Fruit fly (Drosophila melanogaster): ENCODE results near the gene CG44227.
A peak's percentile ranks its signal among the peaks of the same experiment; 100 is the strongest.

Gene CG44227

DNA sequence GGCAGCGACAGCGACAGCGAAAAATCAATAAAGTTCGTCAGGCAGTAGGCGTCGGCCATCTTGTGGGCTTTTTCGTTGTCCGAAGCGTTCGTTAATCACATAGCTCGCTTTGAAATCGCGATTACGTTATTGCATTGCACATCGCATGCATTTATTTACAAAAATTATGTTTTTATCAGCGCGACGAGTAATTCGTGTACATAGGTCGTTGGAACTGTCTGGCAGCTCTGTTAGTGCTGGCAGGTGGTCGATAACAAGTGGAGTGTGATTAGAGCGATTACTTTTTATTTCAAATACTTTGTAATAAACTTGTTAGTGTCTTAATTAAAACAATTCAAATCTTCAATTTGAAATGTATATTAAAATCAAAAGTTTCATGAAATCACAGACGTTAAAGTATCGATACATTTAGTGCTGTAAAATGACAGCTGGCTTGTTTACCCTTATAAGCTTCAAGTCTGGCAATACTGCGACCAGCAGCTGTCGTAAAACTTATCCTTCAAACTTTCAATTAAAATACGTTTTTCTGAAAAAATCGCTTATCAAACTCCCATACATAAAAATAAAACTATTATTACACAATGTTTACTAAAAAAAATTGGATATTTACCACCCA is 21.2 kb downstream of the CG44227 start, which contains the start of gene CG8032:
Gene CG8032 (plus strand): TSS at position 448 of the 616 bp plus-strand sequence.
- TF ChIP-seq CG14711 (tag; optimal IDR thresholded peaks at IDR 0.05) (peak; percentile 53), CG7101 (tag; optimal IDR thresholded peaks at IDR 0.05) (peak; percentile 65), tj (GFP tag; optimal IDR thresholded peaks at IDR 0.05) (peak; percentile 25), CG5204 (GFP tag; optimal IDR thresholded peaks at IDR 0.05) (no peak), Crg-1 (GFP tag; optimal IDR thresholded peaks at IDR 0.05) (peak; percentile 59), cic (GFP tag; optimal IDR thresholded peaks at IDR 0.05) (peak; percentile 45), Hr96 (GFP tag; optimal IDR thresholded peaks at IDR 0.05) (peak; percentile 70), toe (GFP tag; optimal IDR thresholded peaks at IDR 0.05) (peak; percentile 63), ovo (GFP tag; optimal IDR thresholded peaks at IDR 0.05) (peak; percentile 48), pad (GFP tag; optimal IDR thresholded peaks at IDR 0.05) (peak; percentile 44), Clk (GFP tag; optimal IDR thresholded peaks at IDR 0.05) (no peak), CG11617 (GFP tag; optimal IDR thresholded peaks at IDR 0.05) (peak; percentile 67), CG33017 (tag; optimal IDR thresholded peaks at IDR 0.05) (no peak), CG7045 (GFP tag; optimal IDR thresholded peaks at IDR 0.05) (peak; percentile 47), CG1620 (GFP tag; optimal IDR thresholded peaks at IDR 0.05) (peak; percentile 69), kay (GFP tag; ENCODE audit: borderline replicate concordance) (peak; percentile 96), CG12768 (GFP tag; optimal IDR thresholded peaks at IDR 0.05) (peak; percentile 25), bab1 (GFP tag; optimal IDR thresholded peaks at IDR 0.05) (peak; percentile 12), cnc (optimal IDR thresholded peaks at IDR 0.05) (no peak), Mnt (GFP tag; optimal IDR thresholded peaks at IDR 0.05) (peak; percentile 58)

dm6 chr3R:8660661-8661060 is 24.3 kb downstream of the CG44227 start, which contains the start of gene bel:
Gene bel (minus strand): TSS chr3R:8660761.
- TF ChIP-seq ovo (GFP tag; optimal IDR thresholded peaks at IDR 0.05): no peak
- TF ChIP-seq kay (GFP tag; ENCODE audit: borderline replicate concordance): peak; percentile 61

DNA sequence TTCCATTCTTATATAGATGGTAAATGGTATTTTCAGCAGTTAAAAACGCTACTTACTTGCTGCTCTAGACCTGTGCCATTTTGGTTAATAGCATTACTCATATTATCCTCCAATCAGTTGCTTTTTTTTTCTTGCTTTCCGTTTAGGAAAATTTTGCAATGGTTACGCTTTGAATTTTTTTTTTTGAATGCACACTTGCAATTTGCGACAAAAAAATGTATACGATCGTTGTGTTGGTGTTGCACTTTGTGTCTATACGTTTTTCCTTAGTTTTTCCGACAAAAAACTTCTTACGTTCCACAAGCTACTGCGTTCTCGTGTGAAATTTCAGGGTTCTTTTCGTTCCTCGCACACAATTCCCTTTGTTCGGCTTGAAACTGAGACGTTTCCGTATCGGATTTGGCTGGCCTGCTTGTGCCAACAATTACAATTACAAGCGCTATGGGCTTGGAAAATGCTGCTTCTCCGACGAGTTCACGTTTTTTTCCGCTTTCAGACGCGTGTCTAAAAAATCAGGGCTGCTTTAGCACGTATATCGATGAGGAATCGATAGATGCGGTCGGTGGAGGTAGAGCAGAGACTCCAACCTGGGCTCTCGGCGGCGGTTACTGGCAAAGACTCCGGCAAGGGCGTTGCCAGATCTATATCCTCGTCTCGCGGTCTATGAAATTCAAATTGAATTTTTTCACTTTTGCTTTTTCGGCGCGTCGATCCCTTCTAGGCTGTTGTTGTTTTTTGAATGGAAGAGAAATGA is 24.9 kb downstream of the CG44227 start:
- TF ChIP-seq bab1 (GFP tag; optimal IDR thresholded peaks at IDR 0.05) (peak; percentile 78), tj (GFP tag; optimal IDR thresholded peaks at IDR 0.05) (peak; percentile 4), toe (GFP tag; optimal IDR thresholded peaks at IDR 0.05) (no peak), CG14711 (tag; optimal IDR thresholded peaks at IDR 0.05) (peak; percentile 45), CG7045 (GFP tag; optimal IDR thresholded peaks at IDR 0.05) (peak; percentile 30), Clk (GFP tag; optimal IDR thresholded peaks at IDR 0.05) (no peak), CG11617 (GFP tag; optimal IDR thresholded peaks at IDR 0.05) (peak; percentile 40), CG1620 (GFP tag; optimal IDR thresholded peaks at IDR 0.05) (peak; percentile 63), pad (GFP tag; optimal IDR thresholded peaks at IDR 0.05) (peak; percentile 33), CG33017 (tag; optimal IDR thresholded peaks at IDR 0.05) (peak; percentile 36), ovo (GFP tag; optimal IDR thresholded peaks at IDR 0.05) (peak; percentile 22), Crg-1 (GFP tag; optimal IDR thresholded peaks at IDR 0.05) (peak; percentile 29), CG12768 (GFP tag; optimal IDR thresholded peaks at IDR 0.05) (no peak), kay (GFP tag; ENCODE audit: borderline replicate concordance) (no peak), CG5204 (GFP tag; optimal IDR thresholded peaks at IDR 0.05) (no peak), CG7101 (tag; optimal IDR thresholded peaks at IDR 0.05) (peak; percentile 71), Hr96 (GFP tag; optimal IDR thresholded peaks at IDR 0.05) (no peak), cic (GFP tag; optimal IDR thresholded peaks at IDR 0.05) (peak; percentile 63), cnc (optimal IDR thresholded peaks at IDR 0.05) (no peak), Mnt (GFP tag; optimal IDR thresholded peaks at IDR 0.05) (peak; percentile 95)

DNA sequence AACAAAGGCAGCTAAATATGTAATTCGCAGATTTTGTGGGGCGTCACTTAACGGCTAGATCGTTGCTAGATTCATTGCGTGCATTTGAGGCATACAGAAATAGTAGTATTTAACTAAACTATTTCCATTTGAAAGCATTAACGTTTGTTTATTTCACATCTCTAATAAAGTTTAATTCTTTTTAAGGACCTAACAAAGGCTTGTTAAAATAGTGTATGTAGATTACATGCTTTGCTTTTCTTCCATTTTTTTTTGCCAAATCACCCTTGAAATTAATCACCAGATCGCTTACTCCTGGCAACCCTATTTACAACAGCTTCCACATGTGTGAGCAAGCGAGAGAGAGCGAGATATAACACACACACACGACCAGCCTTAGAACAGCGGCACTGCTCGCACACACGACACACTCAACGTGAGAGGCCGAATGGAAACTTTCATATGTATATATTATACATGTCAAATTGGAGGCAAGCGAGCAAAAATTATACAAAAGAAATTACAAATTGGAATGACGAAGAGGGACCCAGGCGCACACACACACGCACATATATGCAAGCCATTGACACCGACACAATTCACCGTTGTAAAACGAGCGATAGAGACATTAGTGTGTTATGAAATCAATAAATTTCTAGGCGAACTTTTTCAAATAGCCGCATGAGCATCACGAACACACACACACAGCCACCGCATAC is 25.6 kb downstream of the CG44227 start:
- TF ChIP-seq CG12768 (GFP tag; optimal IDR thresholded peaks at IDR 0.05) (peak; percentile 67), CG11617 (GFP tag; optimal IDR thresholded peaks at IDR 0.05) (peak; percentile 79), CG5204 (GFP tag; optimal IDR thresholded peaks at IDR 0.05) (no peak), tj (GFP tag; optimal IDR thresholded peaks at IDR 0.05) (peak; percentile 79), cic (GFP tag; optimal IDR thresholded peaks at IDR 0.05) (peak; percentile 96), CG7101 (tag; optimal IDR thresholded peaks at IDR 0.05) (peak; percentile 79), CG14711 (tag; optimal IDR thresholded peaks at IDR 0.05) (peak; percentile 99), cnc (optimal IDR thresholded peaks at IDR 0.05) (peak; percentile 56 to 70), toe (GFP tag; optimal IDR thresholded peaks at IDR 0.05) (peak; percentile 75), kay (GFP tag; ENCODE audit: borderline replicate concordance) (peak; percentile 98), CG1620 (GFP tag; optimal IDR thresholded peaks at IDR 0.05) (peak; percentile 76), pad (GFP tag; optimal IDR thresholded peaks at IDR 0.05) (peak; percentile 88), Hr96 (GFP tag; optimal IDR thresholded peaks at IDR 0.05) (peak; percentile 70), Crg-1 (GFP tag; optimal IDR thresholded peaks at IDR 0.05) (peak; percentile 17), CG7045 (GFP tag; optimal IDR thresholded peaks at IDR 0.05) (peak; percentile 69), ovo (GFP tag; optimal IDR thresholded peaks at IDR 0.05) (peak; percentile 79), Mnt (GFP tag; optimal IDR thresholded peaks at IDR 0.05) (peak; percentile 84), bab1 (GFP tag; optimal IDR thresholded peaks at IDR 0.05) (peak; percentile 23), Clk (GFP tag; optimal IDR thresholded peaks at IDR 0.05) (peak; percentile 52), CG33017 (tag; optimal IDR thresholded peaks at IDR 0.05) (peak; percentile 77)

dm6 chr3R:8658688-8659087 is 26.3 kb downstream of the CG44227 start:
- TF ChIP-seq Mnt (GFP tag; optimal IDR thresholded peaks at IDR 0.05) (peak; percentile 64), CG7045 (GFP tag; optimal IDR thresholded peaks at IDR 0.05) (no peak)
